Worm (Caenorhabditis elegans): ENCODE results near the gene C47E12.13.

DNA sequence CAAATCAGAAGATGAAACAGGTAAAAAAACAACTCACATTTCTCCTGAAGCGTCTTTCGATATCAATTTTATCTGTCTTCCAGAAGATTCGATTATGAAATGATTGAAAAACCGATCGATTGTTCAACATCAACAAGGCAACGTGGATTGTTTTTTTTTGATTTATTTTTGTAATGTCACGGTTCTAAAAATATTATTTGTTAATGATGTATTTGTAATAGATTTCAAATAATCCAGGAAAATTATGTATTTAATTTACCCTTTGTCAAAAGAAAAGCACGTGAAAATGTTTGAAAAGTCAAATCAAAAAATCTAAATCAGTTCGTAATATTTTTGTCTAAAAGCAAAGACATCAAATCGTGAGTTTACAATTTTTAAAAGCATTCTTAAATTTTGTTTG, 37.6 kb downstream of the C47E12.13 start, which contains the start of the genes kin-5 and C47E12.11:
- TF ChIP-seq hif-1 (tag; optimal IDR thresholded peaks at IDR 0.05) (no peak), daf-12 (tag; optimal IDR thresholded peaks at IDR 0.05) (no peak), ztf-11 (tag; optimal IDR thresholded peaks at IDR 0.05) (no peak), unc-62 (GFP tag; optimal IDR thresholded peaks at IDR 0.05 in 1 of 2) (no peak), unc-62 (tag; optimal IDR thresholded peaks at IDR 0.05) (no peak), ceh-82 (tag; optimal IDR thresholded peaks at IDR 0.05) (no peak), fkh-10 (GFP tag; optimal IDR thresholded peaks at IDR 0.05) (no peak), tra-1 (GFP tag; IDR thresholded peaks at IDR 0.05) (no peak), mdl-1 (tag; optimal IDR thresholded peaks at IDR 0.05) (no peak), lin-15B (tag; optimal IDR thresholded peaks at IDR 0.05) (no peak), hlh-11 (tag; optimal IDR thresholded peaks at IDR 0.05) (no peak), F49E8.2 (tag; optimal IDR thresholded peaks at IDR 0.05; ENCODE audit: borderline replicate concordance) (no peak)
